Fruit fly (Drosophila melanogaster) whole organism, pupa: ENCODE measurements around the gene gudu.

Experiments
- CG10348 ChIP-seq: fragments of 200-800 bp; sonication (Bioruptor generic); IDR thresholded peaks from 2 replicates; pipeline ENCODE4 v1.3.6; 2022; ENCODE audit warnings: missing biosample characterization, missing genetic modification characterization
- CG12605 ChIP-seq: fragments of 200-800 bp; sonication (Bioruptor generic); IDR thresholded peaks from 2 replicates; pipeline ENCODE4 v1.3.6; 2022; ENCODE audit warnings: missing biosample characterization, missing genetic modification characterization
- CG13204 ChIP-seq: fragments of 200-800 bp; sonication (Bioruptor generic); optimal IDR thresholded peaks from 2 replicates; lab custom pipeline; 2018; ENCODE audit warnings: missing biosample characterization, mild to moderate bottlenecking, missing genetic modification characterization, moderate library complexity
- CG14655 ChIP-seq: fragments of 200-800 bp; sonication (Bioruptor generic); optimal IDR thresholded peaks from 3 replicates; lab custom pipeline; 2017; ENCODE audit warnings: mild to moderate bottlenecking, missing biosample characterization, missing genetic modification reagents, missing genetic modification characterization
- CG15710 ChIP-seq: fragments of 200-800 bp; sonication (Bioruptor generic); optimal IDR thresholded peaks from 2 replicates; lab custom pipeline; 2018; ENCODE audit warnings: missing biosample characterization, mild to moderate bottlenecking, missing genetic modification characterization, moderate library complexity
- CG17806 ChIP-seq: fragments of 200-800 bp; sonication (Bioruptor generic); optimal IDR thresholded peaks from 2 replicates; lab custom pipeline; 2018; ENCODE audit warnings: missing biosample characterization, mild to moderate bottlenecking, missing genetic modification characterization, moderate library complexity
- CG32121 ChIP-seq: fragments of 200-800 bp; sonication (Bioruptor generic); IDR thresholded peaks from 2 replicates; pipeline ENCODE4 v1.3.6; 2022; ENCODE audit warnings: missing biosample characterization, missing genetic modification characterization
- CG34367 ChIP-seq: fragments of 200-800 bp; sonication (Bioruptor generic); optimal IDR thresholded peaks from 2 replicates; lab custom pipeline; 2018; ENCODE audit warnings: missing biosample characterization, mild to moderate bottlenecking, missing genetic modification characterization
- CG4496 ChIP-seq: fragments of 200-800 bp; sonication (Bioruptor generic); IDR thresholded peaks from 3 replicates; pipeline ENCODE4 v1.3.6; 2022; ENCODE audit warnings: missing biosample characterization, missing genetic modification characterization
- CG8159 ChIP-seq: fragments of 200-800 bp; sonication (Bioruptor generic); optimal IDR thresholded peaks from 3 replicates; lab custom pipeline; 2018; ENCODE audit warnings: missing biosample characterization, mild to moderate bottlenecking, missing genetic modification characterization, moderate library complexity
- CG8301 ChIP-seq: fragments of 200-800 bp; sonication (Bioruptor generic); optimal IDR thresholded peaks from 2 replicates; lab custom pipeline; 2018; ENCODE audit warnings: missing biosample characterization, mild to moderate bottlenecking, missing genetic modification characterization
- CG9948 ChIP-seq: fragments of 200-800 bp; sonication (Bioruptor generic); optimal IDR thresholded peaks from 2 replicates; lab custom pipeline; 2018; ENCODE audit warnings: missing biosample characterization, mild to moderate bottlenecking, missing genetic modification characterization, moderate library complexity
- D1 ChIP-seq: fragments of 200-800 bp; sonication (Bioruptor generic); optimal IDR thresholded peaks from 2 replicates; lab custom pipeline; 2018; ENCODE audit warnings: missing biosample characterization, mild to moderate bottlenecking, missing genetic modification characterization, moderate library complexity
- EcR ChIP-seq: fragments of 200-800 bp; sonication (Bioruptor generic); optimal IDR thresholded peaks from 3 replicates; lab custom pipeline; 2019; ENCODE audit warnings: missing biosample characterization, missing genetic modification characterization, mild to moderate bottlenecking, moderate library complexity, missing genetic modification reagents
- Ets98B ChIP-seq: fragments of 200-800 bp; sonication (Bioruptor generic); IDR thresholded peaks from 2 replicates; pipeline ENCODE4 v1.3.6; 2022; ENCODE audit warnings: missing biosample characterization, missing genetic modification characterization
- Pif1A ChIP-seq: fragments of 200-800 bp; sonication (Bioruptor generic); optimal IDR thresholded peaks from 3 replicates; lab custom pipeline; 2016; ENCODE audit warnings: missing biosample characterization, missing genetic modification characterization
- Pif1B ChIP-seq: fragments of 200-800 bp; sonication (Bioruptor generic); optimal IDR thresholded peaks from 3 replicates; lab custom pipeline; 2016; ENCODE audit warnings: missing biosample characterization, missing genetic modification characterization
- Snoo ChIP-seq: fragments of 200-800 bp; sonication (Bioruptor generic); optimal IDR thresholded peaks from 3 replicates; lab custom pipeline; 2017; ENCODE audit warnings: missing biosample characterization, mild to moderate bottlenecking, missing genetic modification characterization, inconsistent platforms
- fd96Ca ChIP-seq: fragments of 200-800 bp; sonication (Bioruptor generic); IDR thresholded peaks from 3 replicates; pipeline ENCODE4 v1.3.6; 2022; ENCODE audit warnings: missing biosample characterization, missing genetic modification characterization
- gl ChIP-seq: fragments of 200-800 bp; sonication (Bioruptor generic); optimal IDR thresholded peaks from 2 replicates; lab custom pipeline; 2018; ENCODE audit warnings: missing biosample characterization, mild to moderate bottlenecking, missing genetic modification characterization
- rn ChIP-seq: fragments of 200-800 bp; sonication (Bioruptor generic); IDR thresholded peaks from 2 replicates; pipeline ENCODE4 v1.3.6; 2022; ENCODE audit warnings: missing biosample characterization, missing genetic modification characterization

gudu gene

dm6 chr2L:7424282-7424905, 36.1 kb downstream of the gudu start:
- TF ChIP-seq CG8301 (peak; percentile 59), CG9948 (tag; lab: Kevin White, UChicago) (peak; percentile 65), CG12605 (GFP tag; lab: Robert Waterston, UW) (no peak), EcR (GFP tag; lab: Kevin White, UChicago) (no peak), CG32121 (peak; percentile 33; the same call in 1 of the 2 replicates), CG8159 (peak; percentile 63), CG13204 (no peak), rn (GFP tag; lab: Robert Waterston, UW) (peak; percentile 28; the same call in 1 of the 2 replicates), CG34367 (tag; lab: Kevin White, UChicago) (peak; percentile 55), gl (tag; lab: Kevin White, UChicago) (no peak), Pif1B (GFP tag; lab: Kevin White, UChicago) (peak; percentile 53), CG17806 (tag; lab: Kevin White, UChicago) (peak; percentile 59), Ets98B (GFP tag; lab: Robert Waterston, UW) (no peak), fd96Ca (GFP tag; lab: Robert Waterston, UW) (peak; percentile 75), Snoo (tag; lab: Kevin White, UChicago) (no peak), Pif1A (peak; percentile 52), CG10348 (no peak), CG14655 (peak; percentile 64), CG15710 (tag; lab: Kevin White, UChicago) (peak; percentile 41), CG4496 (0 out of 3 replicates have a peak, but pooled peaks have one; percentile 64), D1 (no peak)

dm6 chr2L:7424907-7425689, 36.8 kb downstream of the gudu start:
- TF ChIP-seq gl (tag; lab: Kevin White, UChicago) = no peak
- peak; percentile 90 for TF ChIP-seq fd96Ca (GFP tag; lab: Robert Waterston, UW)
- TF ChIP-seq CG8159 = peak; percentile 61
- TF ChIP-seq CG32121 = peak; percentile 86
- TF ChIP-seq Snoo (tag; lab: Kevin White, UChicago) = peak; percentile 77
- TF ChIP-seq rn (GFP tag; lab: Robert Waterston, UW) = peak; percentile 64
- TF ChIP-seq CG4496 = peak; percentile 92; the same call in 2 of the 3 replicates
- TF ChIP-seq Pif1B (GFP tag; lab: Kevin White, UChicago) = peak; percentile 52
- TF ChIP-seq D1 = no peak
- TF ChIP-seq Pif1A = peak; percentile 72
- peak; percentile 39 for TF ChIP-seq CG15710 (tag; lab: Kevin White, UChicago)
- TF ChIP-seq CG9948 (tag; lab: Kevin White, UChicago) = peak; percentile 43
- TF ChIP-seq EcR (GFP tag; lab: Kevin White, UChicago) = peak; percentile 94
- peak; percentile 47 for TF ChIP-seq CG34367 (tag; lab: Kevin White, UChicago)
- no peak for TF ChIP-seq CG10348
- peak; percentile 62 for TF ChIP-seq CG14655
- TF ChIP-seq CG12605 (GFP tag; lab: Robert Waterston, UW) = peak; percentile 77
- peak; percentile 54 for TF ChIP-seq CG17806 (tag; lab: Kevin White, UChicago)
- no peak for TF ChIP-seq CG13204
- peak; percentile 60 for TF ChIP-seq CG8301
- peak; percentile 87 for TF ChIP-seq Ets98B (GFP tag; lab: Robert Waterston, UW)

- TF ChIP-seq Pif1A (no peak), EcR (GFP tag; lab: Kevin White, UChicago) (peak; percentile 19), Pif1B (GFP tag; lab: Kevin White, UChicago) (no peak)
These were observed 37.4 kb downstream of the gudu start for dm6 chr2L:7425690-7426056.

- TF ChIP-seq CG32121 = no peak
- peak; percentile 21 for TF ChIP-seq CG14655
- TF ChIP-seq EcR (GFP tag; lab: Kevin White, UChicago) = no peak
- peak; percentile 18 for TF ChIP-seq CG17806 (tag; lab: Kevin White, UChicago)
- no peak for TF ChIP-seq Pif1B (GFP tag; lab: Kevin White, UChicago)
- TF ChIP-seq CG8159 = peak; percentile 30
- 0 out of 2 replicates have a peak, but pooled peaks have one; percentile 21 for TF ChIP-seq Ets98B (GFP tag; lab: Robert Waterston, UW)
- peak; percentile 4 for TF ChIP-seq CG8301
- no peak for TF ChIP-seq D1
- TF ChIP-seq CG15710 (tag; lab: Kevin White, UChicago) = peak; percentile 2
- TF ChIP-seq CG10348 = no peak
- TF ChIP-seq CG12605 (GFP tag; lab: Robert Waterston, UW) = peak; percentile 18; the same call in 1 of the 2 replicates
These were observed 38.2 kb downstream of the gudu start, which contains the start of gene muc for dm6 chr2L:7426326-7427066. Gene muc (plus strand): TSS chr2L:7426866.

- TF ChIP-seq Snoo (tag; lab: Kevin White, UChicago) (no peak), EcR (GFP tag; lab: Kevin White, UChicago) (peak; percentile 17), CG17806 (tag; lab: Kevin White, UChicago) (no peak)
These were observed 38.9 kb downstream of the gudu start for dm6 chr2L:7427067-7427785.
